Fruit fly (Drosophila melanogaster) whole organism, prepupa: ENCODE measurements around the gene rempA.
A peak's percentile ranks its signal among the peaks of the same experiment; 100 is the strongest.

Source experiments
- CG10631 ChIP-seq: fragments of 200-800 bp; sonication (Bioruptor generic); optimal IDR thresholded peaks from 2 replicates; lab custom pipeline; 2016; ENCODE audit warnings: missing biosample characterization, missing genetic modification characterization
- CG10669 ChIP-seq: fragments of 200-800 bp; sonication (Bioruptor generic); optimal IDR thresholded peaks from 3 replicates; lab custom pipeline; 2018; ENCODE audit warnings: missing biosample characterization, mild to moderate bottlenecking, missing genetic modification characterization, moderate library complexity
- CG15336 ChIP-seq: fragments of 200-800 bp; sonication (Bioruptor generic); IDR thresholded peaks from 2 replicates; pipeline ENCODE4 v1.3.6; 2022; ENCODE audit warnings: missing biosample characterization, missing genetic modification characterization
- CG1621 ChIP-seq: fragments of 200-800 bp; sonication (Bioruptor generic); optimal IDR thresholded peaks from 3 replicates; lab custom pipeline; 2018; ENCODE audit warnings: missing biosample characterization, mild to moderate bottlenecking, missing genetic modification characterization
- CG16779 ChIP-seq: fragments of 200-800 bp; sonication (Bioruptor generic); optimal IDR thresholded peaks from 3 replicates; lab custom pipeline; 2017; ENCODE audit warnings: missing biosample characterization, mild to moderate bottlenecking, missing genetic modification characterization
- CG3032 ChIP-seq: fragments of 200-800 bp; optimal IDR thresholded peaks from 2 replicates; lab custom pipeline; 2019; ENCODE audit warnings: missing biosample characterization, mild to moderate bottlenecking, missing genetic modification characterization, moderate library complexity
- CG31627 ChIP-seq: fragments of 200-800 bp; sonication (Bioruptor generic); optimal IDR thresholded peaks from 3 replicates; lab custom pipeline; 2016; ENCODE audit warnings: missing biosample characterization, missing genetic modification characterization
- CG4318 ChIP-seq: fragments of 200-800 bp; sonication (Bioruptor generic); optimal IDR thresholded peaks from 3 replicates; lab custom pipeline; 2017; ENCODE audit warnings: missing biosample characterization, mild to moderate bottlenecking, missing genetic modification characterization
- CG6163 ChIP-seq: fragments of 200-800 bp; sonication (Bioruptor generic); IDR thresholded peaks from 3 replicates; pipeline ENCODE4 v1.3.6; 2022; ENCODE audit warnings: missing biosample characterization, missing genetic modification characterization
- CG6276 ChIP-seq: fragments of 200-800 bp; sonication (Bioruptor generic); optimal IDR thresholded peaks from 2 replicates; lab custom pipeline; 2017; ENCODE audit warnings: missing biosample characterization, mild to moderate bottlenecking, missing genetic modification characterization
- CG6808 ChIP-seq: fragments of 200-800 bp; sonication (Bioruptor generic); optimal IDR thresholded peaks from 3 replicates; lab custom pipeline; 2017; ENCODE audit warnings: missing biosample characterization, missing genetic modification characterization, mild to moderate bottlenecking, moderate library complexity, missing genetic modification reagents
- CG7368 ChIP-seq: fragments of 200-800 bp; sonication (Bioruptor generic); optimal IDR thresholded peaks from 3 replicates; lab custom pipeline; 2016; ENCODE audit warnings: missing biosample characterization, missing genetic modification characterization
- CG8119 ChIP-seq: fragments of 200-800 bp; sonication (Bioruptor generic); IDR thresholded peaks from 3 replicates; pipeline ENCODE4 v1.3.6; 2022; ENCODE audit warnings: missing biosample characterization, missing genetic modification characterization
- CG8319 ChIP-seq: fragments of 200-800 bp; sonication (Bioruptor generic); optimal IDR thresholded peaks from 3 replicates; lab custom pipeline; 2016; ENCODE audit warnings: missing biosample characterization, missing genetic modification characterization
- CG9139 ChIP-seq: fragments of 200-800 bp; sonication (Bioruptor generic); optimal IDR thresholded peaks from 3 replicates; lab custom pipeline; 2017; ENCODE audit warnings: missing biosample characterization, mild to moderate bottlenecking, missing genetic modification characterization
- Eip75B ChIP-seq: fragments of 200-800 bp; sonication (Bioruptor generic); optimal IDR thresholded peaks from 3 replicates; lab custom pipeline; 2016; ENCODE audit warnings: missing biosample characterization, missing genetic modification characterization
- Eip93F ChIP-seq: fragments of 200-800 bp; sonication (Bioruptor generic); optimal IDR thresholded peaks from 2 replicates; lab custom pipeline; 2016; ENCODE audit warnings: missing biosample characterization, mild to moderate bottlenecking, missing genetic modification characterization
- Ets21C ChIP-seq: fragments of 200-800 bp; sonication (Bioruptor generic); optimal IDR thresholded peaks from 3 replicates; lab custom pipeline; 2016; ENCODE audit warnings: missing biosample characterization, missing genetic modification characterization
- Lpt ChIP-seq: fragments of 200-800 bp; sonication (Bioruptor generic); optimal IDR thresholded peaks from 3 replicates; lab custom pipeline; 2016; ENCODE audit warnings: missing biosample characterization, missing genetic modification characterization
- Met ChIP-seq: fragments of 200-800 bp; sonication (Bioruptor generic); optimal IDR thresholded peaks from 3 replicates; lab custom pipeline; 2016; ENCODE audit warnings: missing biosample characterization, missing genetic modification characterization
- Smox ChIP-seq: fragments of 200-800 bp; sonication (Bioruptor generic); optimal IDR thresholded peaks from 3 replicates; lab custom pipeline; 2016; ENCODE audit warnings: missing biosample characterization, missing genetic modification characterization
- Sox14 ChIP-seq: fragments of 200-800 bp; sonication (Bioruptor generic); optimal IDR thresholded peaks from 3 replicates; lab custom pipeline; 2016; ENCODE audit warnings: missing biosample characterization, missing genetic modification characterization
- Sox15 ChIP-seq: fragments of 200-800 bp; sonication (Bioruptor generic); optimal IDR thresholded peaks from 3 replicates; lab custom pipeline; 2016; ENCODE audit warnings: missing biosample characterization, missing genetic modification characterization
- achi ChIP-seq: fragments of 200-800 bp; sonication (Bioruptor generic); optimal IDR thresholded peaks from 3 replicates; lab custom pipeline; 2016; ENCODE audit warnings: missing biosample characterization, missing genetic modification characterization
- cyc ChIP-seq: fragments of 200-800 bp; sonication (Bioruptor generic); optimal IDR thresholded peaks from 3 replicates; lab custom pipeline; 2016; ENCODE audit warnings: missing biosample characterization, missing genetic modification characterization
- dsx ChIP-seq: fragments of 200-800 bp; optimal IDR thresholded peaks from 3 replicates; lab custom pipeline; 2019; ENCODE audit warnings: missing biosample characterization, mild to moderate bottlenecking, missing genetic modification characterization, moderate library complexity; ENCODE audit not compliant: poor library complexity, severe bottlenecking
- eg ChIP-seq: fragments of 200-800 bp; sonication (Bioruptor generic); IDR thresholded peaks from 3 replicates; pipeline ENCODE4 v1.3.6; 2022; ENCODE audit warnings: missing biosample characterization, missing genetic modification characterization
- esn ChIP-seq: fragments of 200-800 bp; sonication (Bioruptor generic); optimal IDR thresholded peaks from 2 replicates; lab custom pipeline; 2016; ENCODE audit warnings: missing biosample characterization, mild to moderate bottlenecking, missing genetic modification characterization, moderate library complexity
- fd59A ChIP-seq: fragments of 200-800 bp; sonication (Bioruptor generic); optimal IDR thresholded peaks from 2 replicates; lab custom pipeline; 2017; ENCODE audit warnings: missing biosample characterization, mild to moderate bottlenecking, missing genetic modification characterization, missing genetic modification reagents
- fd85E ChIP-seq: fragments of 200-800 bp; sonication (Bioruptor generic); optimal IDR thresholded peaks from 3 replicates; lab custom pipeline; 2016; ENCODE audit warnings: missing biosample characterization, missing genetic modification characterization
- net ChIP-seq: fragments of 200-800 bp; sonication (Bioruptor generic); optimal IDR thresholded peaks from 3 replicates; lab custom pipeline; 2016; ENCODE audit warnings: missing biosample characterization, missing genetic modification characterization
- pdm3 ChIP-seq: fragments of 200-800 bp; sonication (Bioruptor generic); optimal IDR thresholded peaks from 3 replicates; lab custom pipeline; 2016; ENCODE audit warnings: missing biosample characterization, missing genetic modification characterization
- salr ChIP-seq, 2 experiments: fragments of 200-800 bp; sonication (Bioruptor generic); optimal IDR thresholded peaks; 3 replicates each; lab custom pipeline; 2016 to 2018; ENCODE audit warnings: missing biosample characterization in 2 of 2, missing genetic modification characterization in 2 of 2, mild to moderate bottlenecking in 1 of 2
- ss ChIP-seq, 2 experiments: fragments of 200-800 bp; sonication (Bioruptor generic); optimal IDR thresholded peaks; 2 replicates in 1 of 2; 3 replicates in 1 of 2; lab custom pipeline; 2017 to 2018; ENCODE audit warnings: mild to moderate bottlenecking in 2 of 2, missing biosample characterization in 2 of 2, missing genetic modification characterization in 2 of 2, moderate library complexity in 1 of 2
- svp ChIP-seq: fragments of 200-800 bp; sonication (Bioruptor generic); peaks from one replicate; lab custom pipeline; 2016; ENCODE audit warnings: missing biosample characterization, missing genetic modification characterization

Gene rempA

dm6 chr2L:510534-511014 is 49.5 kb downstream of the rempA start (continued):
- peak; percentile 46; the same call in 1 of the 2 replicates for TF ChIP-seq CG15336 (GFP tag; lab: Robert Waterston, UW)
- TF ChIP-seq CG8319 (GFP tag; lab: Kevin White, UChicago): peak; percentile 55
- TF ChIP-seq CG6808 (GFP tag; lab: Kevin White, UChicago): peak; percentile 94
- peak; percentile 42 for TF ChIP-seq cyc (GFP tag; lab: Kevin White, UChicago)
- TF ChIP-seq Met (GFP tag; lab: Kevin White, UChicago): peak; percentile 77
- TF ChIP-seq svp: peak; percentile 92
- peak; percentile 54 for TF ChIP-seq pdm3 (GFP tag; lab: Kevin White, UChicago)
- peak; percentile 71 for TF ChIP-seq Eip75B (GFP tag; lab: Kevin White, UChicago)
- TF ChIP-seq CG10631 (GFP tag; lab: Kevin White, UChicago): peak; percentile 58
- peak; percentile 88 for TF ChIP-seq CG1621 (tag; lab: Kevin White, UChicago)
- peak; percentile 72 for TF ChIP-seq Smox (GFP tag; lab: Kevin White, UChicago)
- no peak for TF ChIP-seq CG4318 (GFP tag; lab: Kevin White, UChicago)
- TF ChIP-seq CG9139 (GFP tag; lab: Kevin White, UChicago): peak; percentile 95
- TF ChIP-seq CG10669 (GFP tag; lab: Kevin White, UChicago): peak; percentile 88
- no peak for TF ChIP-seq Ets21C
- TF ChIP-seq CG31627 (GFP tag; lab: Kevin White, UChicago): no peak
- peak; percentile 85 for TF ChIP-seq CG16779 (tag; lab: Kevin White, UChicago)
- TF ChIP-seq fd59A (GFP tag; lab: Kevin White, UChicago): peak; percentile 63
- no peak for TF ChIP-seq Sox15 (GFP tag; lab: Kevin White, UChicago)
- peak; percentile 63 for TF ChIP-seq CG6276 (GFP tag; lab: Kevin White, UChicago)
- TF ChIP-seq fd85E: peak; percentile 80
- peak; percentile 92 for TF ChIP-seq dsx (GFP tag; lab: Kevin White, UChicago)
- peak; percentile 64 for TF ChIP-seq Lpt (GFP tag; lab: Kevin White, UChicago)
- peak; percentile 60 for TF ChIP-seq CG8119 (GFP tag; lab: Robert Waterston, UW)
- peak; percentile 94 for TF ChIP-seq Sox14 (GFP tag; lab: Kevin White, UChicago)

dm6 chr2L:507169-507568 is 52.9 kb downstream of the rempA start:
- TF ChIP-seq eg (GFP tag; lab: Robert Waterston, UW) (0 out of 3 replicates have a peak, but pooled peaks have one; percentile 23), CG15336 (GFP tag; lab: Robert Waterston, UW) (peak; percentile 15; the same call in 1 of the 2 replicates), Eip93F (GFP tag; lab: Kevin White, UChicago) (no peak), esn (no peak), salr (GFP tag; optimal IDR thresholded peaks at IDR 0.05; lab: Kevin White, UChicago) (no peak), CG7368 (GFP tag; lab: Kevin White, UChicago) (no peak), ss (GFP tag; optimal IDR thresholded peaks at IDR 0.05; lab: Kevin White, UChicago) (peak; percentile 20 to 41), CG6163 (GFP tag; lab: Robert Waterston, UW) (peak; percentile 37; the same call in 1 of the 3 replicates), CG10669 (GFP tag; lab: Kevin White, UChicago) (no peak), CG3032 (tag; lab: Kevin White, UChicago) (peak; percentile 8)

- peak; percentile 45 for TF ChIP-seq svp
- no peak for TF ChIP-seq Sox15 (GFP tag; lab: Kevin White, UChicago)
- TF ChIP-seq achi: no peak
- no peak for TF ChIP-seq net (GFP tag; lab: Kevin White, UChicago)
Observed at dm6 chr2L:506443-506842, 53.7 kb downstream of the rempA start.

dm6 chr2L:505009-505408 is 55.1 kb downstream of the rempA start:
- TF ChIP-seq CG9139 (GFP tag; lab: Kevin White, UChicago) (no peak), svp (peak; percentile 1), CG10631 (GFP tag; lab: Kevin White, UChicago) (no peak), achi (no peak)
- TF ChIP-seq, all 60 proteins: peak for 1
